Worm (Caenorhabditis elegans): ENCODE data around the gene hpo-10.
A peak's percentile ranks its signal among the peaks of the same experiment; 100 is the strongest.

ce11 chrIII:5839598-5839997 lies 39.7 kb upstream of the hpo-10 start:
- TF ChIP-seq nhr-25 (tag; optimal IDR thresholded peaks at IDR 0.05) = no peak
- no peak for TF ChIP-seq nhr-11 (tag; optimal IDR thresholded peaks at IDR 0.05)
- TF ChIP-seq mml-1 (tag; optimal IDR thresholded peaks at IDR 0.05) = peak; percentile 36
- no peak for TF ChIP-seq tbx-2 (tag; optimal IDR thresholded peaks at IDR 0.05)
- TF ChIP-seq nfya-1 (tag; optimal IDR thresholded peaks at IDR 0.05; ENCODE audit: insufficient read depth) = no peak
- TF ChIP-seq zag-1 (tag; optimal IDR thresholded peaks at IDR 0.05) = no peak
- TF ChIP-seq ama-1 (optimal IDR thresholded peaks at IDR 0.05) = no peak
- TF ChIP-seq nhr-23 (tag; optimal IDR thresholded peaks at IDR 0.05) = no peak
- no peak for TF ChIP-seq pqm-1 (tag; optimal IDR thresholded peaks at IDR 0.05)

All from whole organism, L3 larva.